Fruit fly (Drosophila melanogaster) whole organism, embryonic: ENCODE measurements around the gene Slu7.

Source experiments
- CG11093 ChIP-seq: fragments of 200-800 bp; sonication (Bioruptor generic); IDR thresholded peaks from 3 replicates; pipeline ENCODE4 v1.3.6; 2022; ENCODE audit warnings: missing biosample characterization, missing genetic modification characterization
- CG11504 ChIP-seq: fragments of 200-800 bp; sonication (Bioruptor generic); optimal IDR thresholded peaks from 3 replicates; lab custom pipeline; 2019; ENCODE audit warnings: missing biosample characterization, mild to moderate bottlenecking, missing genetic modification characterization, moderate library complexity
- CG11695 ChIP-seq: fragments of 200-800 bp; sonication (Bioruptor generic); IDR thresholded peaks from 3 replicates; pipeline ENCODE4 v1.3.6; 2022; ENCODE audit warnings: missing biosample characterization, missing genetic modification characterization
- CG12391 ChIP-seq: fragments of 200-800 bp; sonication (Bioruptor generic); optimal IDR thresholded peaks from 3 replicates; lab custom pipeline; 2018; ENCODE audit warnings: missing biosample characterization, mild to moderate bottlenecking, missing genetic modification characterization, moderate library complexity
- CG13894 ChIP-seq: fragments of 200-800 bp; sonication (Bioruptor generic); optimal IDR thresholded peaks from 3 replicates; lab custom pipeline; 2018; ENCODE audit warnings: missing biosample characterization, mild to moderate bottlenecking, missing genetic modification characterization, moderate library complexity
- CG1792 ChIP-seq: fragments of 200-800 bp; sonication (Bioruptor generic); optimal IDR thresholded peaks from 2 replicates; lab custom pipeline; 2016; ENCODE audit warnings: missing biosample characterization, missing genetic modification characterization
- CG2875 ChIP-seq: fragments of 200-800 bp; sonication (Bioruptor generic); optimal IDR thresholded peaks from 2 replicates; lab custom pipeline; 2017; ENCODE audit warnings: missing biosample characterization, mild to moderate bottlenecking, missing genetic modification characterization, missing genetic modification reagents
- CG6854 ChIP-seq: fragments of 200-800 bp; sonication (Bioruptor generic); optimal IDR thresholded peaks from 3 replicates; lab custom pipeline; 2017; ENCODE audit warnings: missing biosample characterization, mild to moderate bottlenecking, missing genetic modification characterization
- CG7839 ChIP-seq: fragments of 200-800 bp; sonication (Bioruptor generic); optimal IDR thresholded peaks from 3 replicates; lab custom pipeline; 2018; ENCODE audit warnings: missing biosample characterization, mild to moderate bottlenecking, missing genetic modification characterization, moderate library complexity
- CTCF ChIP-seq: fragments of 200-800 bp; sonication (Bioruptor generic); optimal IDR thresholded peaks from 2 replicates; lab custom pipeline; 2017; ENCODE audit warnings: missing biosample characterization, mild to moderate bottlenecking, missing genetic modification characterization, moderate library complexity
- Dbx ChIP-seq: fragments of 200-800 bp; sonication (Bioruptor generic); IDR thresholded peaks from 3 replicates; pipeline ENCODE4 v1.3.6; 2022; ENCODE audit warnings: missing biosample characterization, missing genetic modification characterization
- Deaf1 ChIP-seq: fragments of 200-800 bp; optimal IDR thresholded peaks from 3 replicates; lab custom pipeline; 2019; ENCODE audit warnings: missing biosample characterization, mild to moderate bottlenecking, missing genetic modification characterization, moderate library complexity
- Drgx ChIP-seq: fragments of 200-800 bp; sonication (Bioruptor generic); IDR thresholded peaks from 2 replicates; pipeline ENCODE4 v1.3.6; 2022; ENCODE audit warnings: missing biosample characterization, missing genetic modification characterization
- Ets97D ChIP-seq: fragments of 200-800 bp; sonication (Bioruptor generic); optimal IDR thresholded peaks from 3 replicates; lab custom pipeline; 2016; ENCODE audit warnings: missing biosample characterization, missing genetic modification characterization
- HLH54F ChIP-seq: fragments of 200-800 bp; sonication (Bioruptor generic); optimal IDR thresholded peaks from 3 replicates; lab custom pipeline; 2016; ENCODE audit warnings: missing biosample characterization, missing genetic modification characterization
- Kr ChIP-seq: fragments of 200-800 bp; sonication (Bioruptor generic); optimal IDR thresholded peaks from 2 replicates; lab custom pipeline; 2017; ENCODE audit warnings: missing biosample characterization, mild to moderate bottlenecking, missing genetic modification characterization
- MESR4 ChIP-seq: fragments of 200-800 bp; sonication (Bioruptor generic); optimal IDR thresholded peaks from 2 replicates; lab custom pipeline; 2018; ENCODE audit warnings: missing biosample characterization, mild to moderate bottlenecking, missing genetic modification characterization, moderate library complexity
- NFAT ChIP-seq: fragments of 200-800 bp; sonication (Bioruptor generic); IDR thresholded peaks from 2 replicates; pipeline ENCODE4 v1.3.6; 2022; ENCODE audit warnings: missing biosample characterization, missing genetic modification characterization
- Optix ChIP-seq: fragments of 200-800 bp; sonication (Bioruptor generic); IDR thresholded peaks from 3 replicates; pipeline ENCODE4 v1.3.6; 2022; ENCODE audit warnings: missing biosample characterization, missing genetic modification characterization
- Tbp ChIP-seq: fragments of >200 bp; optimal IDR thresholded peaks from 2 replicates; lab custom pipeline; 2018; ENCODE audit warnings: missing biosample characterization, missing genetic modification characterization
- Trl ChIP-seq, 3 experiments: fragments of >200 bp in 2 of 3; fragments of 200-800 bp in 1 of 3; sonication (Bioruptor generic) in 1 of 3; optimal IDR thresholded peaks; 2 replicates in 1 of 3; 3 replicates in 2 of 3; lab custom pipeline; 2016 to 2017; ENCODE audit warnings: missing biosample characterization in 1 of 3, missing genetic modification characterization in 1 of 3
- ab ChIP-seq: fragments of 200-800 bp; sonication (Bioruptor generic); optimal IDR thresholded peaks from 2 replicates; lab custom pipeline; 2016; ENCODE audit warnings: missing biosample characterization, missing genetic modification characterization
- ara ChIP-seq: fragments of 200-800 bp; sonication (Bioruptor generic); IDR thresholded peaks from 2 replicates; pipeline ENCODE4 v1.3.6; 2022; ENCODE audit warnings: missing biosample characterization, missing genetic modification characterization
- az2 ChIP-seq: fragments of 200-800 bp; sonication (Bioruptor generic); optimal IDR thresholded peaks from 3 replicates; lab custom pipeline; 2016; ENCODE audit warnings: missing biosample characterization, missing genetic modification characterization
- cas ChIP-seq: fragments of 200-800 bp; sonication (Bioruptor generic); IDR thresholded peaks from 2 replicates; pipeline ENCODE4 v1.3.6; 2022; ENCODE audit warnings: missing biosample characterization, missing genetic modification characterization
- cg ChIP-seq: fragments of 200-800 bp; sonication (Bioruptor generic); optimal IDR thresholded peaks from 3 replicates; lab custom pipeline; 2019; ENCODE audit warnings: missing biosample characterization, mild to moderate bottlenecking, missing genetic modification characterization, moderate library complexity
- corto ChIP-seq: fragments of 200-800 bp; sonication (Bioruptor generic); optimal IDR thresholded peaks from 2 replicates; lab custom pipeline; 2016; ENCODE audit warnings: missing biosample characterization, mild to moderate bottlenecking, missing genetic modification characterization, moderate library complexity
- dpn ChIP-seq, 2 experiments: fragments of 200-800 bp; sonication (Bioruptor generic); optimal IDR thresholded peaks; 3 replicates each; lab custom pipeline; 2016; ENCODE audit warnings: missing biosample characterization in 2 of 2, missing genetic modification characterization in 2 of 2
- ewg ChIP-seq: fragments of 200-800 bp; sonication (Bioruptor generic); optimal IDR thresholded peaks from 3 replicates; lab custom pipeline; 2017; ENCODE audit warnings: mild to moderate bottlenecking, missing biosample characterization, missing genetic modification reagents, missing genetic modification characterization
- luna ChIP-seq: fragments of 200-800 bp; sonication (Bioruptor generic); optimal IDR thresholded peaks from 2 replicates; lab custom pipeline; 2016; ENCODE audit warnings: missing biosample characterization, missing genetic modification characterization
- mirr ChIP-seq: fragments of 200-800 bp; sonication (Bioruptor generic); optimal IDR thresholded peaks from 3 replicates; lab custom pipeline; 2018; ENCODE audit warnings: missing biosample characterization, mild to moderate bottlenecking, missing genetic modification characterization
- nerfin-2 ChIP-seq: fragments of 200-800 bp; sonication (Bioruptor generic); IDR thresholded peaks from 2 replicates; pipeline ENCODE4 v1.3.6; 2022; ENCODE audit warnings: missing biosample characterization, missing genetic modification characterization; ENCODE audit not compliant: partially characterized antibody
- oc ChIP-seq: fragments of 200-800 bp; sonication (Bioruptor generic); optimal IDR thresholded peaks from 2 replicates; lab custom pipeline; 2018; ENCODE audit warnings: missing biosample characterization, mild to moderate bottlenecking, missing genetic modification characterization, moderate library complexity
- onecut ChIP-seq: fragments of 200-800 bp; sonication (Bioruptor generic); IDR thresholded peaks from 2 replicates; pipeline ENCODE4 v1.3.6; 2022; ENCODE audit warnings: missing biosample characterization, missing genetic modification characterization
- pb ChIP-seq: fragments of 200-800 bp; sonication (Bioruptor generic); optimal IDR thresholded peaks from 3 replicates; lab custom pipeline; 2016; ENCODE audit warnings: missing biosample characterization, missing genetic modification characterization
- repo ChIP-seq: fragments of 200-800 bp; sonication (Bioruptor generic); optimal IDR thresholded peaks from 2 replicates; lab custom pipeline; 2016; ENCODE audit warnings: missing biosample characterization, missing genetic modification characterization
- rib ChIP-seq: fragments of 200-800 bp; sonication (Bioruptor generic); IDR thresholded peaks from 2 replicates; pipeline ENCODE4 v1.3.6; 2022; ENCODE audit warnings: missing biosample characterization, missing genetic modification characterization
- sd ChIP-seq: fragments of 200-800 bp; sonication (Bioruptor generic); optimal IDR thresholded peaks from 3 replicates; lab custom pipeline; 2018; ENCODE audit warnings: missing biosample characterization, mild to moderate bottlenecking, missing genetic modification characterization, moderate library complexity
- slbo ChIP-seq: fragments of 200-800 bp; sonication (Bioruptor generic); IDR thresholded peaks from 2 replicates; pipeline ENCODE4 v1.3.6; 2022; ENCODE audit warnings: missing biosample characterization, missing genetic modification characterization
- trem ChIP-seq: fragments of 200-800 bp; optimal IDR thresholded peaks from 3 replicates; lab custom pipeline; 2019; ENCODE audit warnings: missing biosample characterization, mild to moderate bottlenecking, missing genetic modification characterization, moderate library complexity
- zen ChIP-seq: fragments of 200-800 bp; sonication (Bioruptor generic); optimal IDR thresholded peaks from 3 replicates; lab custom pipeline; 2018; ENCODE audit warnings: missing biosample characterization, mild to moderate bottlenecking, missing genetic modification characterization, moderate library complexity

The Slu7 gene

dm6 chr3R:29000001-29000400, 38.9 kb downstream of the Slu7 start:
- no peak for TF ChIP-seq NFAT (GFP tag; lab: Robert Waterston, UW)
- no peak for TF ChIP-seq dpn (GFP tag; optimal IDR thresholded peaks at IDR 0.05; lab: Kevin White, UChicago)
- TF ChIP-seq CG11093, result no peak
- no peak for TF ChIP-seq CG7839 (tag; lab: Kevin White, UChicago)
- no peak for TF ChIP-seq onecut
- no peak for TF ChIP-seq Ets97D (GFP tag; lab: Kevin White, UChicago)
- no peak for TF ChIP-seq CG13894 (tag; lab: Kevin White, UChicago)
- no peak for TF ChIP-seq mirr (GFP tag; lab: Kevin White, UChicago)
- no peak for TF ChIP-seq CG2875
- no peak for TF ChIP-seq repo
- TF ChIP-seq ewg (GFP tag; lab: Kevin White, UChicago), result no peak
- TF ChIP-seq cas, result no peak
- TF ChIP-seq pb (GFP tag; lab: Kevin White, UChicago), result no peak
- no peak for TF ChIP-seq Dbx
- no peak for TF ChIP-seq trem

- no peak for TF ChIP-seq nerfin-2 (GFP tag; lab: Robert Waterston, UW)
- TF ChIP-seq CG12391, result no peak
- TF ChIP-seq CG11695 (GFP tag; lab: Robert Waterston, UW), result 0 out of 3 replicates have a peak, but pooled peaks have one; percentile 22
- TF ChIP-seq MESR4 (GFP tag; lab: Kevin White, UChicago), result no peak
- no peak for TF ChIP-seq corto (GFP tag; lab: Kevin White, UChicago)
- TF ChIP-seq CG11504 (tag; lab: Kevin White, UChicago), result peak; percentile 3
- TF ChIP-seq HLH54F (GFP tag; lab: Kevin White, UChicago), result no peak
- TF ChIP-seq CTCF (GFP tag; lab: Kevin White, UChicago), result no peak
- TF ChIP-seq Drgx, result no peak
These were observed 39.9 kb downstream of the Slu7 start for dm6 chr3R:28998999-28999398.

dm6 chr3R:28990695-28991094, 48.2 kb downstream of the Slu7 start:
- no peak for TF ChIP-seq Optix
- TF ChIP-seq Trl (optimal IDR thresholded peaks at IDR 0.05; lab: Kevin White, UChicago), result peak; percentile 48 to 53
- no peak for TF ChIP-seq Trl (GFP tag; optimal IDR thresholded peaks at IDR 0.05; lab: Kevin White, UChicago)
- no peak for TF ChIP-seq Kr (GFP tag; lab: Kevin White, UChicago)
- no peak for TF ChIP-seq oc (tag; lab: Kevin White, UChicago)
- no peak for TF ChIP-seq Tbp (GFP tag; lab: Kevin White, UChicago)
- TF ChIP-seq cg (GFP tag; lab: Kevin White, UChicago), result peak; percentile 15
- TF ChIP-seq luna, result no peak
- TF ChIP-seq zen (tag; lab: Kevin White, UChicago), result no peak
- no peak for TF ChIP-seq ara (GFP tag; lab: Robert Waterston, UW)
- no peak for TF ChIP-seq rib (GFP tag; lab: Robert Waterston, UW)
- no peak for TF ChIP-seq sd (tag; lab: Kevin White, UChicago)
- TF ChIP-seq CG6854 (GFP tag; lab: Kevin White, UChicago), result no peak
- no peak for TF ChIP-seq CG1792 (GFP tag; lab: Kevin White, UChicago)
- TF ChIP-seq ab, result no peak
- peak; percentile 95 for TF ChIP-seq Deaf1 (tag; lab: Kevin White, UChicago)
- TF ChIP-seq az2 (GFP tag; lab: Kevin White, UChicago), result no peak
- TF ChIP-seq slbo (GFP tag; lab: Robert Waterston, UW), result no peak
